Worm (Caenorhabditis elegans) whole organism, L1 larva: ENCODE results near the gene K09D9.9.

ENCODE experiments used
- C04F5.9 ChIP-seq: sonication (generic microtip); optimal IDR thresholded peaks from 2 replicates; lab custom pipeline; 2016; ENCODE audit warnings: missing genetic modification characterization, missing compliant biosample characterization
- C16A3.4 ChIP-seq: fragments of 150-350 bp; optimal IDR thresholded peaks from 2 replicates; lab custom pipeline; 2014; ENCODE audit warnings: missing biosample characterization, missing genetic modification characterization
- aha-1 ChIP-seq: fragments of 150-350 bp; optimal IDR thresholded peaks from 2 replicates; lab custom pipeline; 2014; ENCODE audit warnings: missing biosample characterization, missing genetic modification characterization
- ama-1 ChIP-seq: fragments of 150-350 bp; optimal IDR thresholded peaks from 2 replicates; lab custom pipeline; 2014
- blmp-1 ChIP-seq: fragments of 150-350 bp; optimal IDR thresholded peaks from 2 replicates; lab custom pipeline; 2014; ENCODE audit warnings: missing biosample characterization, missing genetic modification characterization
- ceh-8 ChIP-seq: fragments of 200-800 bp; sonication (Bioruptor generic); optimal IDR thresholded peaks from 2 replicates; lab custom pipeline; 2018; ENCODE audit warnings: mild to moderate bottlenecking, missing genetic modification characterization, moderate library complexity, missing compliant biosample characterization
- ces-1 ChIP-seq: fragments of 150-350 bp; optimal IDR thresholded peaks from 2 replicates; lab custom pipeline; 2014; ENCODE audit warnings: missing biosample characterization, missing genetic modification reagents, missing genetic modification characterization
- dpl-1 ChIP-seq, 3 experiments: fragments of 150-350 bp in 2 of 3; sonication (generic microtip) in 1 of 3; optimal IDR thresholded peaks; 2 replicates each; lab custom pipeline; 2014 to 2017; ENCODE audit warnings: missing biosample characterization in 3 of 3, missing genetic modification characterization in 3 of 3, missing genetic modification reagents in 3 of 3
- efl-1 ChIP-seq, 4 experiments: fragments of 150-350 bp; optimal IDR thresholded peaks in 3 of 4; peaks in 1 of 4; 1 replicate in 1 of 4; 2 replicates in 3 of 4; lab custom pipeline; 2014; ENCODE audit warnings: missing biosample characterization in 2 of 4, missing genetic modification characterization in 2 of 4, missing genetic modification reagents in 2 of 4
- egl-13 ChIP-seq: sonication (generic microtip); optimal IDR thresholded peaks from 2 replicates; lab custom pipeline; 2016; ENCODE audit warnings: missing genotype, missing genetic modification reagents, missing genetic modification characterization, missing compliant biosample characterization
- egl-27 ChIP-seq, 2 experiments: fragments of 150-350 bp in 1 of 2; sonication (generic microtip); optimal IDR thresholded peaks; 3 replicates each; lab custom pipeline; 2017 to 2018; ENCODE audit warnings: missing biosample characterization in 2 of 2, missing genetic modification characterization in 2 of 2, missing genetic modification reagents in 2 of 2
- fkh-4 ChIP-seq: sonication (generic microtip); optimal IDR thresholded peaks from 2 replicates; lab custom pipeline; 2016; ENCODE audit warnings: missing compliant biosample characterization, missing genetic modification characterization, borderline replicate concordance
- fos-1 ChIP-seq: fragments of 150-350 bp; optimal IDR thresholded peaks from 2 replicates; lab custom pipeline; 2014; ENCODE audit warnings: missing biosample characterization, missing genetic modification characterization
- grh-1 ChIP-seq: fragments of 200-800 bp; sonication (Bioruptor generic); IDR thresholded peaks from 2 replicates; pipeline ENCODE4 v1.3.6; 2022; ENCODE audit warnings: missing genetic modification reagents, missing genetic modification characterization, missing compliant biosample characterization
- hlh-17 ChIP-seq: fragments of 200-800 bp; sonication (Bioruptor generic); optimal IDR thresholded peaks from 2 replicates; lab custom pipeline; 2018; ENCODE audit warnings: missing genetic modification characterization, mild to moderate bottlenecking, missing compliant biosample characterization, moderate library complexity, borderline replicate concordance
- isw-1 ChIP-seq: fragments of 200-800 bp; sonication (Bioruptor generic); IDR thresholded peaks from 2 replicates; pipeline ENCODE4 v1.3.6; 2022; ENCODE audit warnings: missing genetic modification characterization, missing compliant biosample characterization
- jun-1 ChIP-seq: fragments of 150-350 bp; optimal IDR thresholded peaks from 2 replicates; lab custom pipeline; 2014; ENCODE audit warnings: missing biosample characterization, missing genetic modification reagents, missing genetic modification characterization
- lin-35 ChIP-seq, 2 experiments: fragments of 150-350 bp; optimal IDR thresholded peaks; 2 replicates each; lab custom pipeline; 2014; ENCODE audit warnings: missing biosample characterization in 2 of 2, missing genetic modification characterization in 2 of 2, missing genetic modification reagents in 2 of 2
- lin-39 ChIP-seq: fragments of 150-350 bp; optimal IDR thresholded peaks from 2 replicates; lab custom pipeline; 2014; ENCODE audit warnings: missing biosample characterization, missing genetic modification reagents, missing genetic modification characterization
- mab-9 ChIP-seq: fragments of 200-800 bp; sonication (Bioruptor generic); IDR thresholded peaks from 2 replicates; pipeline ENCODE4 v1.3.6; 2022; ENCODE audit warnings: missing genetic modification reagents, missing genetic modification characterization, missing compliant biosample characterization
- mdl-1 ChIP-seq, 2 experiments: fragments of 150-350 bp; optimal IDR thresholded peaks; 2 replicates each; lab custom pipeline; 2014 to 2017; ENCODE audit warnings: missing biosample characterization in 2 of 2, missing genetic modification characterization in 2 of 2, inconsistent platforms in 1 of 2
- mef-2 ChIP-seq: fragments of 150-350 bp; optimal IDR thresholded peaks from 2 replicates; lab custom pipeline; 2014; ENCODE audit warnings: missing biosample characterization, missing genetic modification characterization
- mep-1 ChIP-seq: fragments of 150-350 bp; optimal IDR thresholded peaks from 2 replicates; lab custom pipeline; 2014; ENCODE audit warnings: missing biosample characterization, missing genetic modification characterization
- nhr-237 ChIP-seq: fragments of 150-350 bp; optimal IDR thresholded peaks from 2 replicates; lab custom pipeline; 2014; ENCODE audit warnings: missing biosample characterization, missing genetic modification characterization
- nhr-47 ChIP-seq: sonication (generic microtip); optimal IDR thresholded peaks from 2 replicates; lab custom pipeline; 2016; ENCODE audit warnings: mild to moderate bottlenecking, missing genetic modification characterization, moderate library complexity, missing compliant biosample characterization
- nhr-71 ChIP-seq: sonication (generic microtip); optimal IDR thresholded peaks from 2 replicates; lab custom pipeline; 2016; ENCODE audit warnings: mild to moderate bottlenecking, missing genetic modification characterization, moderate library complexity, missing compliant biosample characterization
- nhr-76 ChIP-seq: sonication (generic microtip); optimal IDR thresholded peaks from 2 replicates; lab custom pipeline; 2017; ENCODE audit warnings: missing biosample characterization, missing genetic modification characterization
- nhr-84 ChIP-seq: sonication (generic microtip); optimal IDR thresholded peaks from 2 replicates; lab custom pipeline; 2017; ENCODE audit warnings: missing biosample characterization, missing genetic modification characterization
- nhr-85 ChIP-seq: sonication (generic microtip); peaks from one replicate; lab custom pipeline; 2016; ENCODE audit warnings: missing genetic modification characterization, inconsistent platforms, missing compliant biosample characterization
- nhr-90 ChIP-seq: sonication (generic microtip); optimal IDR thresholded peaks from 2 replicates; lab custom pipeline; 2016; ENCODE audit warnings: mild to moderate bottlenecking, missing genetic modification characterization, missing compliant biosample characterization; ENCODE audit not compliant: poor library complexity
- pag-3 ChIP-seq: sonication (generic microtip); optimal IDR thresholded peaks from 2 replicates; lab custom pipeline; 2017; ENCODE audit warnings: missing genetic modification characterization, mild to moderate bottlenecking, missing compliant biosample characterization, antibody characterized with exemption, borderline replicate concordance; ENCODE audit not compliant: insufficient read depth
- rnt-1 ChIP-seq: sonication (generic microtip); optimal IDR thresholded peaks from 2 replicates; lab custom pipeline; 2016; ENCODE audit warnings: mild to moderate bottlenecking, missing genetic modification characterization, moderate library complexity, missing compliant biosample characterization
- skn-1 ChIP-seq: fragments of 150-350 bp; optimal IDR thresholded peaks from 2 replicates; lab custom pipeline; 2014; ENCODE audit warnings: missing biosample characterization, missing genetic modification characterization
- snpc-4 ChIP-seq: fragments of 150-350 bp; optimal IDR thresholded peaks from 2 replicates; lab custom pipeline; 2014; ENCODE audit warnings: missing biosample characterization, missing genetic modification characterization
- sox-4 ChIP-seq: sonication (generic microtip); optimal IDR thresholded peaks from 2 replicates; lab custom pipeline; 2016; ENCODE audit warnings: missing genetic modification characterization, missing compliant biosample characterization
- sptf-1 ChIP-seq: fragments of 150-350 bp; optimal IDR thresholded peaks from 2 replicates; lab custom pipeline; 2014; ENCODE audit warnings: missing biosample characterization, missing genetic modification characterization
- swsn-7 ChIP-seq: sonication (generic microtip); optimal IDR thresholded peaks from 2 replicates; lab custom pipeline; 2016; ENCODE audit warnings: missing genetic modification characterization, missing compliant biosample characterization
- tbx-2 ChIP-seq: sonication (generic microtip); optimal IDR thresholded peaks from 2 replicates; lab custom pipeline; 2016; ENCODE audit warnings: missing genetic modification characterization, missing compliant biosample characterization
- tlp-1 ChIP-seq: fragments of 150-350 bp; optimal IDR thresholded peaks from 2 replicates; lab custom pipeline; 2014; ENCODE audit warnings: missing biosample characterization, missing genetic modification characterization
- zag-1 ChIP-seq: fragments of 150-350 bp; optimal IDR thresholded peaks from 2 replicates; lab custom pipeline; 2014; ENCODE audit warnings: missing biosample characterization, missing genetic modification characterization

The K09D9.9 gene

ce11 chrV:4038110-4038509, 44.2 kb upstream of the K09D9.9 start, which contains the start of gene C49G7.12:
Gene C49G7.12 (plus strand): TSS chrV:4038410.
- TF ChIP-seq hlh-17 (GFP tag; lab: Kevin White, UChicago), result no peak
- no peak for TF ChIP-seq efl-1 (optimal IDR thresholded peaks at IDR 0.05; lab: Kevin White, UChicago)
- peak in 1 of 2 experiments; percentile 56 for TF ChIP-seq efl-1 (GFP tag; optimal IDR thresholded peaks at IDR 0.05 in 1 of 2; lab: Kevin White, UChicago)
- TF ChIP-seq nhr-90 (tag; lab: Kevin White, UChicago), result no peak
- TF ChIP-seq, all 84 proteins: peak for 1

- no peak for TF ChIP-seq mef-2 (tag; lab: Kevin White, UChicago)
- no peak for TF ChIP-seq lin-39
- no peak for TF ChIP-seq nhr-84 (tag; lab: Kevin White, UChicago)
- no peak for TF ChIP-seq mep-1 (tag; lab: Kevin White, UChicago)
Observed at ce11 chrV:4035811-4036210, 41.9 kb upstream of the K09D9.9 start, which contains the start of gene C49G7.13. Gene C49G7.13 (plus strand): TSS chrV:4036111.

ce11 chrV:4034303-4034702, 40.4 kb upstream of the K09D9.9 start, which contains the start of gene C49G7.7:
Gene C49G7.7 (plus strand): TSS chrV:4034476.
- no peak for TF ChIP-seq grh-1 (GFP tag; lab: Robert Waterston, UW)
- TF ChIP-seq sptf-1 (tag; lab: Kevin White, UChicago), result no peak
- TF ChIP-seq snpc-4 (tag; lab: Kevin White, UChicago), result no peak
- TF ChIP-seq aha-1 (tag; lab: Kevin White, UChicago), result no peak
- no peak for TF ChIP-seq nhr-76
- TF ChIP-seq lin-35 (GFP tag; optimal IDR thresholded peaks at IDR 0.05; lab: Kevin White, UChicago), result no peak
- TF ChIP-seq ama-1 (lab: Kevin White, UChicago), result no peak
- no peak for TF ChIP-seq swsn-7
- TF ChIP-seq sox-4 (tag; lab: Kevin White, UChicago), result no peak
- no peak for TF ChIP-seq isw-1
- TF ChIP-seq skn-1, result no peak
- no peak for TF ChIP-seq fos-1 (tag; lab: Kevin White, UChicago)
- TF ChIP-seq nhr-85 (tag; lab: Kevin White, UChicago), result no peak
- TF ChIP-seq C04F5.9 (tag; lab: Kevin White, UChicago), result no peak
- TF ChIP-seq C16A3.4 (tag; lab: Kevin White, UChicago), result no peak
- TF ChIP-seq zag-1 (tag; lab: Kevin White, UChicago), result no peak
- no peak for TF ChIP-seq tlp-1 (tag; lab: Kevin White, UChicago)
- TF ChIP-seq blmp-1 (tag; lab: Kevin White, UChicago), result no peak
- no peak for TF ChIP-seq pag-3 (tag; lab: Kevin White, UChicago)

ce11 chrV:4031319-4031718, 37.4 kb upstream of the K09D9.9 start, which contains the start of gene cyp-35A4:
Gene cyp-35A4 (plus strand): TSS chrV:4031619.
- TF ChIP-seq aha-1 (tag; lab: Kevin White, UChicago) (no peak), egl-13 (tag; lab: Kevin White, UChicago) (no peak), C04F5.9 (tag; lab: Kevin White, UChicago) (no peak), zag-1 (tag; lab: Kevin White, UChicago) (no peak), rnt-1 (no peak), mab-9 (GFP tag; lab: Robert Waterston, UW) (no peak), nhr-71 (tag; lab: Kevin White, UChicago) (no peak), mep-1 (tag; lab: Kevin White, UChicago) (no peak), ceh-8 (no peak), jun-1 (tag; lab: Kevin White, UChicago) (no peak), fkh-4 (tag; lab: Kevin White, UChicago) (no peak), dpl-1 (GFP tag; optimal IDR thresholded peaks at IDR 0.05; lab: Kevin White, UChicago) (no peak), ces-1 (GFP tag; lab: Kevin White, UChicago) (no peak), nhr-47 (tag; lab: Kevin White, UChicago) (no peak), nhr-237 (tag; lab: Kevin White, UChicago) (no peak), mdl-1 (tag; optimal IDR thresholded peaks at IDR 0.05; lab: Kevin White, UChicago) (no peak), efl-1 (optimal IDR thresholded peaks at IDR 0.05; lab: Kevin White, UChicago) (no peak), efl-1 (GFP tag; optimal IDR thresholded peaks at IDR 0.05 in 1 of 2; lab: Kevin White, UChicago) (no peak), egl-27 (tag; optimal IDR thresholded peaks at IDR 0.05; lab: Kevin White, UChicago) (no peak), tbx-2 (tag; lab: Kevin White, UChicago) (no peak)
